Fruit fly (Drosophila melanogaster): ENCODE results near the gene CG1113.
A peak's percentile ranks its signal among the peaks of the same experiment; 100 is the strongest.

The CG1113 gene

dm6 chr3R:5297315-5297714 is 44.4 kb downstream of the CG1113 start (continued):
- TF ChIP-seq vfl (GFP tag; optimal IDR thresholded peaks at IDR 0.05) (no peak), CG11456 (GFP tag; IDR thresholded peaks at IDR 0.05) (no peak), Max (GFP tag; optimal IDR thresholded peaks at IDR 0.05) (no peak), Bteb2 (GFP tag; optimal IDR thresholded peaks at IDR 0.05) (no peak), CG12744 (GFP tag; optimal IDR thresholded peaks at IDR 0.05) (no peak), CG11696 (GFP tag; IDR thresholded peaks at IDR 0.05) (no peak), CG17328 (GFP tag; IDR thresholded peaks at IDR 0.05) (no peak), CG6254 (GFP tag; optimal IDR thresholded peaks at IDR 0.05) (no peak), bbx (GFP tag; IDR thresholded peaks at IDR 0.05; ENCODE audit: partially characterized antibody) (no peak; the same call in 1 of the 2 replicates), CG16863 (GFP tag; optimal IDR thresholded peaks at IDR 0.05) (no peak), CG13424 (tag; optimal IDR thresholded peaks at IDR 0.05) (no peak), CG12391 (tag; optimal IDR thresholded peaks at IDR 0.05) (no peak), ase (GFP tag; IDR thresholded peaks at IDR 0.05) (no peak), Blimp-1 (GFP tag; optimal IDR thresholded peaks at IDR 0.05) (no peak), Dp (GFP tag; optimal IDR thresholded peaks at IDR 0.05) (peak; percentile 78), luna (GFP tag; optimal IDR thresholded peaks at IDR 0.05) (no peak), dati (GFP tag; IDR thresholded peaks at IDR 0.05) (no peak), tap (tag; optimal IDR thresholded peaks at IDR 0.05) (no peak), CG3407 (GFP tag; optimal IDR thresholded peaks at IDR 0.05) (no peak), CG30431 (GFP tag; optimal IDR thresholded peaks at IDR 0.05) (no peak), gfzf (GFP tag; optimal IDR thresholded peaks at IDR 0.05) (peak; percentile 88), CG34422 (GFP tag; IDR thresholded peaks at IDR 0.05) (peak; percentile 7; the same call in 1 of the 3 replicates), so (GFP tag; IDR thresholded peaks at IDR 0.05) (no peak), CG11723 (GFP tag; optimal IDR thresholded peaks at IDR 0.05) (no peak), sd (tag; optimal IDR thresholded peaks at IDR 0.05) (no peak), emc (GFP tag; optimal IDR thresholded peaks at IDR 0.05) (no peak), pzg (GFP tag; optimal IDR thresholded peaks at IDR 0.05) (peak; percentile 74), D (optimal IDR thresholded peaks at IDR 0.05) (no peak), D (GFP tag; optimal IDR thresholded peaks at IDR 0.05) (no peak), bsh (GFP tag; optimal IDR thresholded peaks at IDR 0.05) (no peak), sug (tag; optimal IDR thresholded peaks at IDR 0.05) (no peak), ham (GFP tag; IDR thresholded peaks at IDR 0.05) (no peak), az2 (GFP tag; optimal IDR thresholded peaks at IDR 0.05) (no peak), CG9609 (GFP tag; optimal IDR thresholded peaks at IDR 0.05) (no peak), psq (GFP tag; optimal IDR thresholded peaks at IDR 0.05) (no peak), CG10565 (GFP tag; optimal IDR thresholded peaks at IDR 0.05) (no peak), her (GFP tag; optimal IDR thresholded peaks at IDR 0.05) (no peak), vvl (GFP tag; IDR thresholded peaks at IDR 0.05) (0 out of 2 replicates have a peak, but pooled peaks have one; percentile 7), Lim3 (GFP tag; IDR thresholded peaks at IDR 0.05) (no peak), CG18619 (GFP tag; optimal IDR thresholded peaks at IDR 0.05) (no peak), Hr39 (optimal IDR thresholded peaks at IDR 0.05) (no peak), sna (GFP tag; IDR thresholded peaks at IDR 0.05; ENCODE audit: partially characterized antibody) (no peak), CG10959 (GFP tag; IDR thresholded peaks at IDR 0.05) (no peak), CG7271 (tag; optimal IDR thresholded peaks at IDR 0.05) (no peak), schlank (tag; optimal IDR thresholded peaks at IDR 0.05) (no peak), CG10462 (GFP tag; optimal IDR thresholded peaks at IDR 0.05) (no peak), pum (GFP tag; optimal IDR thresholded peaks at IDR 0.05) (no peak), sim (GFP tag; IDR thresholded peaks at IDR 0.05) (no peak), eyg (GFP tag; optimal IDR thresholded peaks at IDR 0.05) (no peak), CG14050 (GFP tag; IDR thresholded peaks at IDR 0.05) (no peak), E2f1 (GFP tag; IDR thresholded peaks at IDR 0.05) (peak; percentile 20; the same call in 1 of the 2 replicates), Fer3 (tag; optimal IDR thresholded peaks at IDR 0.05) (no peak), CG12942 (GFP tag; optimal IDR thresholded peaks at IDR 0.05) (no peak)

Measured in whole organism, embryonic.